Worm (Caenorhabditis elegans) whole organism, early embryonic: ENCODE results near the gene W08A12.2.

Experiments used
- B0310.2 ChIP-seq: sonication (generic microtip); optimal IDR thresholded peaks from 2 replicates; lab custom pipeline; 2016; ENCODE audit warnings: mild to moderate bottlenecking, missing genetic modification characterization, missing compliant biosample characterization
- F13C5.2 ChIP-seq: sonication (generic microtip); optimal IDR thresholded peaks from 2 replicates; lab custom pipeline; 2017; ENCODE audit warnings: mild to moderate bottlenecking, missing genetic modification characterization, inconsistent platforms, missing compliant biosample characterization
- ama-1 ChIP-seq: fragments of 150-350 bp; optimal IDR thresholded peaks from 2 replicates; lab custom pipeline; 2014
- ets-7 ChIP-seq: sonication (generic microtip); optimal IDR thresholded peaks from 2 replicates; lab custom pipeline; 2016; ENCODE audit warnings: missing genotype, missing genetic modification characterization, missing compliant biosample characterization
- hnd-1 ChIP-seq: sonication (generic microtip); optimal IDR thresholded peaks from 2 replicates; lab custom pipeline; 2016; ENCODE audit warnings: missing genetic modification characterization, missing compliant biosample characterization
- scrt-1 ChIP-seq: fragments of 200-800 bp; sonication (Bioruptor generic); IDR thresholded peaks from 2 replicates; pipeline ENCODE4 v1.3.6; 2022; ENCODE audit warnings: missing genetic modification characterization, missing compliant biosample characterization
- sea-1 ChIP-seq: fragments of 200-800 bp; sonication (Bioruptor generic); conservative IDR thresholded peaks from 2 replicates; pipeline ENCODE4 v1.3.6; 2022; ENCODE audit warnings: missing genetic modification characterization, missing compliant biosample characterization

- no peak for TF ChIP-seq ama-1
- TF ChIP-seq ets-7 (tag; lab: Kevin White, UChicago) = no peak
- TF ChIP-seq B0310.2 = no peak
- TF ChIP-seq scrt-1 (GFP tag; lab: Robert Waterston, UW) = no peak
- TF ChIP-seq sea-1 (GFP tag; lab: Robert Waterston, UW) = no peak
- no peak for TF ChIP-seq hnd-1
- TF ChIP-seq F13C5.2 = no peak
Measured at ce11 chrV:3647862-3648261, 37.8 kb downstream of the W08A12.2 start, which contains the start of gene F59B1.10.
